Fruit fly (Drosophila melanogaster) S2 (cell line): ENCODE measurements around the gene CG31917.

Experiments
- CG8478 ChIP-seq: fragments of >200 bp; optimal IDR thresholded peaks from 2 replicates; lab custom pipeline; 2018
- CTCF ChIP-seq, 2 experiments: fragments of >200 bp; optimal IDR thresholded peaks; 2 replicates each; lab custom pipeline; 2018

The CG31917 gene

dm6 chr2L:5010784-5011260 lies at the start of gene CG31917, which contains the start of the genes Tfb5 and SelT:
TSS of gene CG31917 (minus strand) at chr2L:5010834.
TSS of gene Tfb5 (minus strand) at chr2L:5010834.
TSS of gene SelT (plus strand) at chr2L:5010922.
- TF ChIP-seq CG8478 (no peak), CTCF (optimal IDR thresholded peaks at IDR 0.05; lab: Kevin White, UChicago) (peak in 1 of 2 experiments; percentile 10)

- TF ChIP-seq CG8478 (no peak), CTCF (optimal IDR thresholded peaks at IDR 0.05; lab: Kevin White, UChicago) (no peak)
These were observed 49.1 kb upstream of the CG31917 start, which contains the start of gene Rpn11 for dm6 chr2L:5059645-5060254. TSS of gene Rpn11 (minus strand) at chr2L:5059790.

dm6 chr2L:5058094-5058493 lies 47.5 kb upstream of the CG31917 start, which contains the start of gene Nepl3:
TSS of gene Nepl3 (minus strand) at chr2L:5058248.
- TF ChIP-seq CTCF (optimal IDR thresholded peaks at IDR 0.05; lab: Kevin White, UChicago), result no peak
- TF ChIP-seq CG8478, result no peak

- TF ChIP-seq CG8478, result no peak
- TF ChIP-seq CTCF (optimal IDR thresholded peaks at IDR 0.05; lab: Kevin White, UChicago), result no peak
These were observed 44.9 kb upstream of the CG31917 start for dm6 chr2L:5055528-5055927.

dm6 chr2L:5054953-5055352 lies 44.3 kb upstream of the CG31917 start, which contains the start of the genes CG14036 and His3.3A:
TSS of gene CG14036 (minus strand) at chr2L:5055016.
TSS of gene His3.3A (plus strand) at chr2L:5055058.
- no peak for TF ChIP-seq CG8478
- peak; percentile 5 to 21 for TF ChIP-seq CTCF (optimal IDR thresholded peaks at IDR 0.05; lab: Kevin White, UChicago)

dm6 chr2L:5052994-5053393 lies 42.4 kb upstream of the CG31917 start, which contains the start of gene eIF3h:
TSS of gene eIF3h (minus strand) at chr2L:5053094.
- TF ChIP-seq CTCF (optimal IDR thresholded peaks at IDR 0.05; lab: Kevin White, UChicago) (no peak), CG8478 (no peak)

- TF ChIP-seq CTCF (optimal IDR thresholded peaks at IDR 0.05; lab: Kevin White, UChicago) (peak in 1 of 2 experiments; percentile 1), CG8478 (no peak)
These were observed 41.8 kb upstream of the CG31917 start, which contains the start of gene senju for dm6 chr2L:5052367-5052914. TSS of gene senju (plus strand) at chr2L:5052843.

dm6 chr2L:5050825-5051224 lies 40.2 kb upstream of the CG31917 start, which contains the start of gene CG9121:
TSS of gene CG9121 (minus strand) at chr2L:5051062.
- TF ChIP-seq CG8478 (no peak), CTCF (optimal IDR thresholded peaks at IDR 0.05; lab: Kevin White, UChicago) (no peak)

dm6 chr2L:5049974-5050373 lies 39.3 kb upstream of the CG31917 start:
- TF ChIP-seq CTCF (optimal IDR thresholded peaks at IDR 0.05; lab: Kevin White, UChicago) (no peak), CG8478 (no peak)

dm6 chr2L:5046261-5046660 lies 35.6 kb upstream of the CG31917 start:
- TF ChIP-seq CTCF (optimal IDR thresholded peaks at IDR 0.05; lab: Kevin White, UChicago) (no peak), CG8478 (no peak)

dm6 chr2L:5044892-5045619 lies 34.4 kb upstream of the CG31917 start:
- TF ChIP-seq CG8478, result no peak
- TF ChIP-seq CTCF (optimal IDR thresholded peaks at IDR 0.05; lab: Kevin White, UChicago), result no peak

dm6 chr2L:5044361-5044891 lies 33.8 kb upstream of the CG31917 start, which contains the start of gene CG31650:
TSS of gene CG31650 (minus strand) at chr2L:5044712.
- TF ChIP-seq CG8478 (no peak), CTCF (optimal IDR thresholded peaks at IDR 0.05; lab: Kevin White, UChicago) (no peak)

- TF ChIP-seq CG8478 (no peak), CTCF (optimal IDR thresholded peaks at IDR 0.05; lab: Kevin White, UChicago) (no peak)
These were observed 33.0 kb upstream of the CG31917 start for dm6 chr2L:5043495-5044146.

dm6 chr2L:5043043-5043442 lies 32.4 kb upstream of the CG31917 start, which contains the start of the genes CG33995, CG44000 and CG44001:
TSS of gene CG33995 (plus strand) at chr2L:5043270.
TSS of gene CG44000 (plus strand) at chr2L:5043270.
TSS of gene CG44001 (plus strand) at chr2L:5043270.
- TF ChIP-seq CTCF (optimal IDR thresholded peaks at IDR 0.05; lab: Kevin White, UChicago) (peak in 1 of 2 experiments; percentile 23), CG8478 (no peak)
